Fruit fly (Drosophila melanogaster) whole organism, prepupa: ENCODE results near the gene CG1840.

Experiments
- Blimp-1 ChIP-seq: fragments of 200-800 bp; sonication (Bioruptor generic); optimal IDR thresholded peaks from 3 replicates; lab custom pipeline; 2017; ENCODE audit warnings: missing biosample characterization, missing genetic modification characterization, mild to moderate bottlenecking, moderate library complexity, missing genetic modification reagents
- CG10631 ChIP-seq: fragments of 200-800 bp; sonication (Bioruptor generic); optimal IDR thresholded peaks from 2 replicates; lab custom pipeline; 2016; ENCODE audit warnings: missing biosample characterization, missing genetic modification characterization
- CG10669 ChIP-seq: fragments of 200-800 bp; sonication (Bioruptor generic); optimal IDR thresholded peaks from 3 replicates; lab custom pipeline; 2018; ENCODE audit warnings: missing biosample characterization, mild to moderate bottlenecking, missing genetic modification characterization, moderate library complexity
- CG11294 ChIP-seq: fragments of 200-800 bp; sonication (Bioruptor generic); IDR thresholded peaks from 2 replicates; pipeline ENCODE4 v1.3.6; 2022; ENCODE audit warnings: missing biosample characterization, missing genetic modification characterization
- CG11762 ChIP-seq: fragments of 200-800 bp; sonication (Bioruptor generic); optimal IDR thresholded peaks from 3 replicates; lab custom pipeline; 2016; ENCODE audit warnings: missing biosample characterization, missing genetic modification characterization; ENCODE audit not compliant: insufficient read depth
- CG15336 ChIP-seq: fragments of 200-800 bp; sonication (Bioruptor generic); IDR thresholded peaks from 2 replicates; pipeline ENCODE4 v1.3.6; 2022; ENCODE audit warnings: missing biosample characterization, missing genetic modification characterization
- CG1621 ChIP-seq: fragments of 200-800 bp; sonication (Bioruptor generic); optimal IDR thresholded peaks from 3 replicates; lab custom pipeline; 2018; ENCODE audit warnings: missing biosample characterization, mild to moderate bottlenecking, missing genetic modification characterization
- CG16779 ChIP-seq: fragments of 200-800 bp; sonication (Bioruptor generic); optimal IDR thresholded peaks from 3 replicates; lab custom pipeline; 2017; ENCODE audit warnings: missing biosample characterization, mild to moderate bottlenecking, missing genetic modification characterization
- CG3032 ChIP-seq: fragments of 200-800 bp; optimal IDR thresholded peaks from 2 replicates; lab custom pipeline; 2019; ENCODE audit warnings: missing biosample characterization, mild to moderate bottlenecking, missing genetic modification characterization, moderate library complexity
- CG31627 ChIP-seq: fragments of 200-800 bp; sonication (Bioruptor generic); optimal IDR thresholded peaks from 3 replicates; lab custom pipeline; 2016; ENCODE audit warnings: missing biosample characterization, missing genetic modification characterization
- CG34406 ChIP-seq: fragments of 200-800 bp; sonication (Bioruptor generic); optimal IDR thresholded peaks from 3 replicates; lab custom pipeline; 2016; ENCODE audit warnings: missing biosample characterization, missing genetic modification characterization
- CG6276 ChIP-seq: fragments of 200-800 bp; sonication (Bioruptor generic); optimal IDR thresholded peaks from 2 replicates; lab custom pipeline; 2017; ENCODE audit warnings: missing biosample characterization, mild to moderate bottlenecking, missing genetic modification characterization
- CG6792 ChIP-seq: fragments of 200-800 bp; sonication (Bioruptor generic); optimal IDR thresholded peaks from 3 replicates; lab custom pipeline; 2016; ENCODE audit warnings: missing biosample characterization, missing genetic modification characterization
- CG7368 ChIP-seq: fragments of 200-800 bp; sonication (Bioruptor generic); optimal IDR thresholded peaks from 3 replicates; lab custom pipeline; 2016; ENCODE audit warnings: missing biosample characterization, missing genetic modification characterization
- CG8632 ChIP-seq: fragments of 200-800 bp; sonication (Bioruptor generic); optimal IDR thresholded peaks from 3 replicates; lab custom pipeline; 2016; ENCODE audit warnings: missing biosample characterization, missing genetic modification characterization
- CG9139 ChIP-seq: fragments of 200-800 bp; sonication (Bioruptor generic); optimal IDR thresholded peaks from 3 replicates; lab custom pipeline; 2017; ENCODE audit warnings: missing biosample characterization, mild to moderate bottlenecking, missing genetic modification characterization
- Eip78C ChIP-seq: fragments of 200-800 bp; sonication (Bioruptor generic); peaks from one replicate; lab custom pipeline; 2016; ENCODE audit warnings: missing biosample characterization, missing genetic modification characterization
- Eip93F ChIP-seq: fragments of 200-800 bp; sonication (Bioruptor generic); optimal IDR thresholded peaks from 2 replicates; lab custom pipeline; 2016; ENCODE audit warnings: missing biosample characterization, mild to moderate bottlenecking, missing genetic modification characterization
- Ets21C ChIP-seq: fragments of 200-800 bp; sonication (Bioruptor generic); optimal IDR thresholded peaks from 3 replicates; lab custom pipeline; 2016; ENCODE audit warnings: missing biosample characterization, missing genetic modification characterization
- Ets96B ChIP-seq: fragments of 200-800 bp; optimal IDR thresholded peaks from 2 replicates; lab custom pipeline; 2019; ENCODE audit warnings: missing biosample characterization, mild to moderate bottlenecking, missing genetic modification characterization, moderate library complexity
- Hr38 ChIP-seq: sonication (Bioruptor generic); optimal IDR thresholded peaks from 2 replicates; lab custom pipeline; 2016; ENCODE audit warnings: missing biosample characterization, missing genetic modification characterization
- Hr39 ChIP-seq: fragments of 200-800 bp; sonication (Bioruptor generic); optimal IDR thresholded peaks from 2 replicates; lab custom pipeline; 2016; ENCODE audit warnings: missing biosample characterization, missing genetic modification characterization
- Hr4 ChIP-seq: fragments of 200-800 bp; sonication (Bioruptor generic); optimal IDR thresholded peaks from 3 replicates; lab custom pipeline; 2016; ENCODE audit warnings: missing biosample characterization, missing genetic modification characterization
- Lpt ChIP-seq: fragments of 200-800 bp; sonication (Bioruptor generic); optimal IDR thresholded peaks from 3 replicates; lab custom pipeline; 2016; ENCODE audit warnings: missing biosample characterization, missing genetic modification characterization
- Met ChIP-seq: fragments of 200-800 bp; sonication (Bioruptor generic); optimal IDR thresholded peaks from 3 replicates; lab custom pipeline; 2016; ENCODE audit warnings: missing biosample characterization, missing genetic modification characterization
- OdsH ChIP-seq: fragments of 200-800 bp; sonication (Bioruptor generic); optimal IDR thresholded peaks from 3 replicates; lab custom pipeline; 2016; ENCODE audit warnings: missing biosample characterization, missing genetic modification characterization
- acj6 ChIP-seq: fragments of 200-800 bp; sonication (Bioruptor generic); optimal IDR thresholded peaks from 3 replicates; lab custom pipeline; 2016; ENCODE audit warnings: missing biosample characterization, missing genetic modification characterization
- dsx ChIP-seq: fragments of 200-800 bp; optimal IDR thresholded peaks from 3 replicates; lab custom pipeline; 2019; ENCODE audit warnings: missing biosample characterization, mild to moderate bottlenecking, missing genetic modification characterization, moderate library complexity; ENCODE audit not compliant: poor library complexity, severe bottlenecking
- eg ChIP-seq: fragments of 200-800 bp; sonication (Bioruptor generic); IDR thresholded peaks from 3 replicates; pipeline ENCODE4 v1.3.6; 2022; ENCODE audit warnings: missing biosample characterization, missing genetic modification characterization
- esn ChIP-seq: fragments of 200-800 bp; sonication (Bioruptor generic); optimal IDR thresholded peaks from 2 replicates; lab custom pipeline; 2016; ENCODE audit warnings: missing biosample characterization, mild to moderate bottlenecking, missing genetic modification characterization, moderate library complexity
- fd59A ChIP-seq: fragments of 200-800 bp; sonication (Bioruptor generic); optimal IDR thresholded peaks from 2 replicates; lab custom pipeline; 2017; ENCODE audit warnings: missing biosample characterization, mild to moderate bottlenecking, missing genetic modification characterization, missing genetic modification reagents
- fd85E ChIP-seq: fragments of 200-800 bp; sonication (Bioruptor generic); optimal IDR thresholded peaks from 3 replicates; lab custom pipeline; 2016; ENCODE audit warnings: missing biosample characterization, missing genetic modification characterization
- fkh ChIP-seq: fragments of 200-800 bp; sonication (Bioruptor generic); optimal IDR thresholded peaks from 3 replicates; lab custom pipeline; 2017; ENCODE audit warnings: missing biosample characterization, mild to moderate bottlenecking, missing genetic modification characterization, moderate library complexity
- net ChIP-seq: fragments of 200-800 bp; sonication (Bioruptor generic); optimal IDR thresholded peaks from 3 replicates; lab custom pipeline; 2016; ENCODE audit warnings: missing biosample characterization, missing genetic modification characterization
- salr ChIP-seq, 2 experiments: fragments of 200-800 bp; sonication (Bioruptor generic); optimal IDR thresholded peaks; 3 replicates each; lab custom pipeline; 2016 to 2018; ENCODE audit warnings: missing biosample characterization in 2 of 2, missing genetic modification characterization in 2 of 2, mild to moderate bottlenecking in 1 of 2
- spab ChIP-seq: fragments of 200-800 bp; sonication (Bioruptor generic); optimal IDR thresholded peaks from 2 replicates; lab custom pipeline; 2017; ENCODE audit warnings: missing biosample characterization, mild to moderate bottlenecking, missing genetic modification characterization, missing genetic modification reagents
- ss ChIP-seq, 2 experiments: fragments of 200-800 bp; sonication (Bioruptor generic); optimal IDR thresholded peaks; 2 replicates in 1 of 2; 3 replicates in 1 of 2; lab custom pipeline; 2017 to 2018; ENCODE audit warnings: mild to moderate bottlenecking in 2 of 2, missing biosample characterization in 2 of 2, missing genetic modification characterization in 2 of 2, moderate library complexity in 1 of 2
- svp ChIP-seq: fragments of 200-800 bp; sonication (Bioruptor generic); peaks from one replicate; lab custom pipeline; 2016; ENCODE audit warnings: missing biosample characterization, missing genetic modification characterization
- topi ChIP-seq: fragments of 200-800 bp; sonication (Bioruptor generic); optimal IDR thresholded peaks from 3 replicates; lab custom pipeline; 2016; ENCODE audit warnings: missing biosample characterization, missing genetic modification characterization

The CG1840 gene

DNA sequence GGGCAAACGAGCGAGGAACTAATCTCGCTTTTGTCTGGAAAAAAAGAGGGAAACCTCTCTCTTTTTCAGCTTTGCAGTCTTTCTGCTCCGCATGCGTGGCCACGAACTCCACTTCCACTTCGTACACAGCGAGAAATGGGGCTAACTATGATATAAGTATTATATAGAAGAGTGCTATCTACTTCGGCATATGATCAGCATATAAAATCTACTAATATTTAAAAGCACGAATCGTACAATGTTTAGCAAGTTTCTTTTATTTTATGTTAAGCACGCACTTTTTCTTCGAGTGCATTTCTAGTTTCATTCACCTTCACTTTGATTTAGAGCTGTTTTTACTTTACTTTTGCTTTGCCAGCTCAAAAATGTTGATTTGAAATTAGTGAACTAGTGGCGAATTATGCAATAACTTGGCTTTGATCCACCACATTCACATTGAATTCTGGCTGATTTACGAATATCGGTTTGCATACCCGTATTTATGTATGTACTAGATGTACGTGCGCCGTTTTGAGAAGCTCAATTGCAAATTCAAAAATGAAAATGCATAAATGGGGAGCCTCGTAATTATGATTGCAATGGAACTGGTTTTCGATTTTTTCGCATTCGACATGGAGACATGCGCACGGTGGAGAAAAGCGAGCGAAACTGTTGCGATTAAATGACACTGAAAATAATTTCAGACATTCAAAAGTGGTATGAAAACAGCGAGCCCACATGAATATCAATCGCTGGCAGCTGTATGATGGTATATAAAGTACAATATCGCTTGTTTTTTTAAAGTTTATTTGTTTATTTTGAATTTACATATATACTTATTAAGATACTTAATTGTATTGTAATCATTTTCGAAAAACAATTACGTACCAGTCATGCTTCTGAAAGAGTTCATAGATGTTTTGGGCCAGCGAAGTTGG is 30.4 kb upstream of the CG1840 start (continued):
- TF ChIP-seq CG15336 (GFP tag; lab: Robert Waterston, UW) (peak; percentile 97), Ets96B (tag; lab: Kevin White, UChicago) (peak; percentile 90), fkh (GFP tag; lab: Kevin White, UChicago) (peak; percentile 2), Met (GFP tag; lab: Kevin White, UChicago) (peak; percentile 82), Blimp-1 (GFP tag; lab: Kevin White, UChicago) (peak; percentile 51), CG11762 (GFP tag; lab: Kevin White, UChicago) (peak; percentile 88), CG7368 (GFP tag; lab: Kevin White, UChicago) (peak; percentile 92), CG11294 (GFP tag; lab: Robert Waterston, UW) (peak; percentile 93), Hr4 (peak; percentile 96), spab (peak; percentile 85), CG31627 (GFP tag; lab: Kevin White, UChicago) (peak; percentile 81), Lpt (GFP tag; lab: Kevin White, UChicago) (peak; percentile 93), fd59A (GFP tag; lab: Kevin White, UChicago) (peak; percentile 90), CG8632 (GFP tag; lab: Kevin White, UChicago) (peak; percentile 89), CG6276 (GFP tag; lab: Kevin White, UChicago) (peak; percentile 93), Ets21C (GFP tag; lab: Kevin White, UChicago) (peak; percentile 61), eg (GFP tag; lab: Robert Waterston, UW) (peak; percentile 98), CG6792 (GFP tag; lab: Kevin White, UChicago) (peak; percentile 88), OdsH (peak; percentile 93), Hr39 (GFP tag; lab: Kevin White, UChicago) (peak; percentile 79), CG10631 (GFP tag; lab: Kevin White, UChicago) (peak; percentile 87), Eip93F (GFP tag; lab: Kevin White, UChicago) (peak; percentile 0), CG9139 (GFP tag; lab: Kevin White, UChicago) (peak; percentile 86), fd85E (GFP tag; lab: Kevin White, UChicago) (peak; percentile 67), CG1621 (tag; lab: Kevin White, UChicago) (peak; percentile 90), CG3032 (tag; lab: Kevin White, UChicago) (peak; percentile 95), esn (GFP tag; lab: Kevin White, UChicago) (peak; percentile 86), CG10669 (peak; percentile 89), CG16779 (peak; percentile 89)

DNA sequence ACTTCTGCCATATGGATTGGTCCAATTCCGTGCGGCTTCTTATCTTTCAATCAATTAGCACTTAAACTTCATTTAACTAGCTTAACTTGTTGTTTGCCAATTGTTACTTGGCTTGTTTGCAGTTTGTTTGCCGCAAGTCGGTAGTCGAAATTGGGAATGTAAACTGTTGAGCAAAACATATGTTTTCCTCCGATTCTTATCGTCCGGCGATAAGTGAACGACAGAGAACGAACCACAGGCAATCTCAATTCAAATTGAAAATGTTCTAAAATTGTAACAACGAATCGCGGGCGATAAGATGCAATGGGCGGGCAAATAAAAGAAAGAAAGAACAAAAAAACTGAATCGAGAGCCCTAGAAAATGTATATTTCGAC is 29.7 kb upstream of the CG1840 start:
- peak; percentile 56 for TF ChIP-seq Eip78C (GFP tag; lab: Kevin White, UChicago)
- no peak for TF ChIP-seq Hr39 (GFP tag; lab: Kevin White, UChicago)
- TF ChIP-seq salr (GFP tag; optimal IDR thresholded peaks at IDR 0.05; lab: Kevin White, UChicago), result no peak
- no peak for TF ChIP-seq Hr4
- peak; percentile 28 for TF ChIP-seq fkh (GFP tag; lab: Kevin White, UChicago)

DNA sequence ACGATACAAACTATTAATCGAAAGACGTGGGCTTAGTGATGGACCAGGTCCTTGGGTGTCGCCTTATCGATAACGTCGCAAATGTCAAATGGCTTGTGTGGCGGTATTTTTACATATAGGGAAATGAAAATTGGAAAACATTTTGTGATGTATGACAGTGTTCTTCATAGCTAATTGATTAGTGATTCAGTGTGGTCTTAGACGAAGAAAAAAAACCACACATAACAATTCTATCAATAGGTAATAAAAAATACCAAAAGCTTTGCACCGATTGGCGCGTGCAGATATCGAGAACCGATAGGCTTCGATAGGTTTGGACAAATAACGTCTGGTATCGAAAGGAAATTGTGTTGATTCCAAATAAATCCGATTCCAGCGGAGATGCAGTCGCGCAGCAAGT is 19.3 kb upstream of the CG1840 start, which contains the start of the genes Nrd1 and CG1847:
Gene Nrd1, minus strand, starts transcription at position 28 of the 400 bp plus-strand sequence.
Gene CG1847, plus strand, starts transcription at position 305 of the 400 bp plus-strand sequence.
- TF ChIP-seq CG15336 (GFP tag; lab: Robert Waterston, UW), result no peak
- TF ChIP-seq CG34406 (GFP tag; lab: Kevin White, UChicago), result no peak
- TF ChIP-seq Ets96B (tag; lab: Kevin White, UChicago), result no peak
- TF ChIP-seq Eip78C (GFP tag; lab: Kevin White, UChicago), result no peak
- no peak for TF ChIP-seq svp (GFP tag; lab: Kevin White, UChicago)
- TF ChIP-seq topi (GFP tag; lab: Kevin White, UChicago), result no peak
- no peak for TF ChIP-seq Hr39 (GFP tag; lab: Kevin White, UChicago)
- TF ChIP-seq net (GFP tag; lab: Kevin White, UChicago), result no peak
- no peak for TF ChIP-seq CG7368 (GFP tag; lab: Kevin White, UChicago)
- no peak for TF ChIP-seq dsx (GFP tag; lab: Kevin White, UChicago)
- TF ChIP-seq ss (GFP tag; optimal IDR thresholded peaks at IDR 0.05; lab: Kevin White, UChicago), result no peak
- TF ChIP-seq acj6 (GFP tag; lab: Kevin White, UChicago), result no peak
- TF ChIP-seq CG16779, result no peak
- TF ChIP-seq spab, result no peak
- TF ChIP-seq CG3032 (tag; lab: Kevin White, UChicago), result no peak
- no peak for TF ChIP-seq Hr38 (GFP tag; lab: Kevin White, UChicago)
- TF ChIP-seq fd85E (GFP tag; lab: Kevin White, UChicago), result no peak
